Worm (Caenorhabditis elegans): ENCODE results near the gene R07B7.10.

DNA sequence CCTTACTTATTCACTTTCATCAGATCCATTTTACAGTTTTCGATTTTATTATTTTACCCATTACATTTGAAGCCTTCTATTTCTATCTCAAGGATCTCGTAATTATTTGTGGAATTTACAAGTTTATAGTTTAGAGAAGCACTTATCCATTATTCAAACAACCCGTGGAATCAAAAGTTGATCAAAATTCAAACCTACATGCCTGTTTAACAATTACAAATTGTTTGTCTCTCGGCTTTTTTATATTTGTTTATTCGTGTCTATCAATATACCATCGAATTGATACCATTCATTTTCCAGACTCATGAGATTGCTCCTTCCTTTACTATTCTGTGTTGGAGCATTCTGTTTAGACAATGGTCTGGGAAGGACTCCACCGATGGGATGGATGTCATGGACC is 3.9 kb downstream of the R07B7.10 start, which contains the start of gene gana-1:
- TF ChIP-seq him-1 (tag; optimal IDR thresholded peaks at IDR 0.05) (no peak), W03F9.2 (tag; optimal IDR thresholded peaks at IDR 0.05) (no peak)
